Fruit fly (Drosophila melanogaster) whole organism: ENCODE data around the gene CG13631.

Source experiments
- CG8478 ChIP-seq: fragments of >200 bp; optimal IDR thresholded peaks from 2 replicates; lab custom pipeline; 2018; ENCODE audit warnings: inconsistent platforms
- Dll ChIP-seq: fragments of >200 bp; optimal IDR thresholded peaks from 2 replicates; lab custom pipeline; 2017
- EcR ChIP-seq, 2 experiments: fragments of >200 bp; optimal IDR thresholded peaks; 2 replicates each; lab custom pipeline; 2017; ENCODE audit warnings: missing biosample characterization in 2 of 2, missing genetic modification characterization in 2 of 2, missing genetic modification reagents in 2 of 2
- pan ChIP-seq: fragments of >200 bp; optimal IDR thresholded peaks from 2 replicates; lab custom pipeline; 2017
- psq ChIP-seq: fragments of >200 bp; optimal IDR thresholded peaks from 2 replicates; lab custom pipeline; 2017
- usp ChIP-seq: fragments of >200 bp; optimal IDR thresholded peaks from 2 replicates; lab custom pipeline; 2017; ENCODE audit warnings: missing biosample characterization, missing genetic modification characterization, mixed read lengths

CG13631 gene

dm6 chr3R:24768538-24769401, at the start of gene CG13631:
Gene CG13631 (plus strand): TSS chr3R:24769351.
- no peak for TF ChIP-seq usp (GFP tag; lab: Kevin White, UChicago)
- TF ChIP-seq Dll (lab: Kevin White, UChicago) = peak; percentile 35
- TF ChIP-seq CG8478 = no peak

- no peak for TF ChIP-seq CG8478
- TF ChIP-seq pan (lab: Kevin White, UChicago) = no peak
- TF ChIP-seq Dll (lab: Kevin White, UChicago) = no peak
- no peak for TF ChIP-seq psq (lab: Kevin White, UChicago)
- TF ChIP-seq EcR (GFP tag; optimal IDR thresholded peaks at IDR 0.05; lab: Kevin White, UChicago) = no peak
- TF ChIP-seq usp (GFP tag; lab: Kevin White, UChicago) = no peak
These were observed 48.4 kb upstream of the CG13631 start for dm6 chr3R:24720459-24721370.

DNA sequence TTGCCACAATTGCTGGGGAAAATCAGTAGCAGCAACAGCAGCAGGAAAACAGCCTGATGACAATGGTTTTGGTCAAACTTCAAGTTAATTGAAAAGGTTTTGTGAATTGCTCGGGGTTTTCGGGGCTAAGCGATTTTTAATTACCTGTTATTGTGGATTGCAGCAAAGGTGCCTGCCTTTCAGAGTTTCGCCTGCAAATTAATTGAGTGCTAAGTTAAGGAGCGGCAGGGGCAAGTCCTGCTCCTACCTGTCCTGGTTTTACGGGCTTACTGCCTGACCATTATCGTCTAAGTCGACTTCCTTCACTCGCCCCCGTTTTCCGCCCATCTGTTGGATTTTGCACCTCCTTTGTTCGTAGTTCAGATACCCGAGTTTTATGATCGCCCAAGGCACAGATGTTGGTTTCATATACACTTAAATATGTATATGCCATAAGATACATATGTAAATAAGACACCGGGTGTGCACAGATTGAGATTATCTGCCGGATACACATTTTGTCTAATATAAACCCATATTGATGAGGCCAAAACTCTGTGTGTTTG, 42.7 kb upstream of the CG13631 start:
- TF ChIP-seq Dll (lab: Kevin White, UChicago) (no peak), psq (lab: Kevin White, UChicago) (no peak), usp (GFP tag; lab: Kevin White, UChicago) (no peak), EcR (GFP tag; optimal IDR thresholded peaks at IDR 0.05; lab: Kevin White, UChicago) (no peak), CG8478 (no peak), pan (lab: Kevin White, UChicago) (no peak)

DNA sequence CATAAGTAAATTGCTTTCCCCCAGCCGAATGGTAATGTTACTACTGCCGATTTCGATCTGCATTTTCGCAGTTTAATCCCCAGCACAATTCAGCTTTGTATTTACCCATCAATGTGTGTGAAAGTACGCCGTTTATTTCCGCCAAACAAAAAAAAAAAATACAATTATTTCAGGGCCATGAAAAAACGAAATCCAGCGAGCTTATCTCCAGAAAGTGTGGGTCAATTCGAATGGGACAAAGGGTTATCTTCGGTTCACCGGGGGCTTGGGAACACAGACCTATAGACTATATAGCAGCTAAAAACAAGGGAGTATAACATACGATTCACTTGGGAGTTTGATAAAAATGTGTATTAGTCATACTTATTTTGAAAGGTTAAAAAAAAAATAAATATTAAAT, 42.1 kb upstream of the CG13631 start:
- TF ChIP-seq CG8478 (no peak), Dll (lab: Kevin White, UChicago) (no peak), psq (lab: Kevin White, UChicago) (no peak), usp (GFP tag; lab: Kevin White, UChicago) (no peak), EcR (GFP tag; optimal IDR thresholded peaks at IDR 0.05; lab: Kevin White, UChicago) (no peak)

DNA sequence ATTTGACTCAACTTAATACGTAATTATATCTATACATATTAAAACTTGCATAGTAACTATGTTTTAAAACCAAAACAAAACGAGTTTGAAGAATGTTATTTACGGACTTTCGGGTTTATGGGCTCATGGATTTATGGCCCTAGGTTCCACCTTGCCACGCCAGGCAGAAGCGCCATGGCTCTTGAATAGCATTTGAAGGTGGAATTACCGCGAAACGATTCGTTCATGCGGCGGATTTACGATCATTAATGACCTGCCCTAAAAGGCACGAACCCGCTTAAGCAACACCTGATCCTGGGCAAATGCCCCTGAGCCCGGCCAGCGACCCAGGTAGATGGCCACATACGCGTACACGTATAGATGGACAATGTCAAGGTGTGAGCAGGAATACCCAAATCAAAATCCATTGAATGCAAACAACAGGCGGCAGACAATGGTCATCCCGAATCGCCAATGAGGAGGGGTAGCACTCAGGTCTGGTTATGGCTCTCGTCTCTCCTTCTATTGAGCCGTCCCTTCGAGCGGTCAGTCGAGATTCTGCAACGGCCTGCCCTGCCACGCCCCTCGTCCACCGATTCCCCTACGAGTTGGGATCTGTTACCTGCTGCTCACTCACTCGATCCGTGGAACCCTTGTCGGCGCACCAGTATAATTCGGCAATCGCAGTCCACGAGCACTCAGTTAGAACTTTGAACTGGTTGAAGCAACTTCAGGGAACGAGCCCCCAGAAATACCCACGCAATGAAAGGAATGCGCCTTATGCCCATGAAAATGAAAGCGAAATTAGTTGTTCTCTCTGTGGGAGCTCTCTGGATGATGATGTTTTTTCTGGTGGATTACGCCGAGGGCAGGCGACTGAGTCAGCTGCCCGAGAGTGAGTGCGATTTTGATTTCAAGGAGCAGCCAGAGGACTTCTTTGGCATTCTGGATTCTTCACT, 19.8 kb upstream of the CG13631 start, which contains the start of gene tld:
Gene tld, plus strand, starts transcription at position 677 of the 938 bp plus-strand sequence.
- TF ChIP-seq CG8478 (no peak), Dll (lab: Kevin White, UChicago) (no peak)

DNA sequence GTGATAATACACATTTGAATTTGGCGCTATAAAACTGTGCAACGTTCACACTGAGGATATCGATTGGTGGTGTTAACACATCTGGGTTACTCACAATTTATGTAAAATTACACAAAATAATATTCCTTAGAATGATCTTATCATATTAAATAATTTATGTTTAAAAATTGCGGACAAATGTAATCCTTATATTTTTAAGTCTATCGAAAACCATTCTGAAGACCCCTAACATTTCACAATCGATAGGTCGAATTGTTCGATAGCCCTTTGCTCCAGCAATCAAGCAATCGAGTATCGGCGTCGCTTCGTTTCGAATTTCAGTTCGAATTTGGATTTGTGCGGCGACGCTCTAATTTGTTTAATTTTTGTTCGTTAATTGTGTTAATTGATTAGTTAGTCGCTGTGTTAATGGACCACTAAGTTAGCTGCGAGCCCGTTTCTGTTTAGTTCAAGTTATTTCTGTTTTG, 15.6 kb upstream of the CG13631 start, which contains the start of gene asp:
Gene asp, plus strand, starts transcription at position 289 of the 467 bp plus-strand sequence.
- no peak for TF ChIP-seq CG8478
- no peak for TF ChIP-seq EcR (GFP tag; optimal IDR thresholded peaks at IDR 0.05; lab: Kevin White, UChicago)
- no peak for TF ChIP-seq pan (lab: Kevin White, UChicago)
- no peak for TF ChIP-seq psq (lab: Kevin White, UChicago)
- TF ChIP-seq Dll (lab: Kevin White, UChicago) = no peak
- TF ChIP-seq usp (GFP tag; lab: Kevin White, UChicago) = no peak

DNA sequence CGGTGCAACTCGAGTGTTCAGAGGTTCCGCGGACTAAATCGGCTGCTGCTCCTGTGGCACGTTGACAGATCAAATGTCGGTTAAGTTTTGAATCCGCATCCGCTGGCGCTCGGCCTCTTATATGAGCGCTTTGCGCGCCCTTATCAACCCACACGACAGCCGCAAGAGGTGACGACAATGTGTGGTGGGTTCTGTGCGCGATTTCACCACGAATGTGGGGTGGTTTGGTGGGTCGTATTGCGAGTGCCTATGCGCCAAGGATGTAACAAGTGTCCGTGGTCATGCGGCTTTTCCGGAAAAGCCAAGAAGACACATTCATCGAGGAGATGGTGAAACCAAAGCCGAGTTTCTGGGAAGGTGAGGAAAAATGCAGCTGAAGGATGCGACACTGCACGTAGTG, 4.2 kb upstream of the CG13631 start, which contains the start of gene AstA:
Gene AstA, minus strand, starts transcription at position 101 of the 400 bp plus-strand sequence.
- no peak for TF ChIP-seq usp (GFP tag; lab: Kevin White, UChicago)
- no peak for TF ChIP-seq Dll (lab: Kevin White, UChicago)
- TF ChIP-seq psq (lab: Kevin White, UChicago) = no peak
- TF ChIP-seq CG8478 = no peak
- no peak for TF ChIP-seq EcR (GFP tag; optimal IDR thresholded peaks at IDR 0.05; lab: Kevin White, UChicago)
- TF ChIP-seq pan (lab: Kevin White, UChicago) = no peak

dm6 chr3R:24766684-24767083, 2.5 kb upstream of the CG13631 start:
- TF ChIP-seq usp (GFP tag; lab: Kevin White, UChicago) (no peak), psq (lab: Kevin White, UChicago) (no peak), pan (lab: Kevin White, UChicago) (no peak), EcR (GFP tag; optimal IDR thresholded peaks at IDR 0.05; lab: Kevin White, UChicago) (no peak), CG8478 (no peak), Dll (lab: Kevin White, UChicago) (no peak)

DNA sequence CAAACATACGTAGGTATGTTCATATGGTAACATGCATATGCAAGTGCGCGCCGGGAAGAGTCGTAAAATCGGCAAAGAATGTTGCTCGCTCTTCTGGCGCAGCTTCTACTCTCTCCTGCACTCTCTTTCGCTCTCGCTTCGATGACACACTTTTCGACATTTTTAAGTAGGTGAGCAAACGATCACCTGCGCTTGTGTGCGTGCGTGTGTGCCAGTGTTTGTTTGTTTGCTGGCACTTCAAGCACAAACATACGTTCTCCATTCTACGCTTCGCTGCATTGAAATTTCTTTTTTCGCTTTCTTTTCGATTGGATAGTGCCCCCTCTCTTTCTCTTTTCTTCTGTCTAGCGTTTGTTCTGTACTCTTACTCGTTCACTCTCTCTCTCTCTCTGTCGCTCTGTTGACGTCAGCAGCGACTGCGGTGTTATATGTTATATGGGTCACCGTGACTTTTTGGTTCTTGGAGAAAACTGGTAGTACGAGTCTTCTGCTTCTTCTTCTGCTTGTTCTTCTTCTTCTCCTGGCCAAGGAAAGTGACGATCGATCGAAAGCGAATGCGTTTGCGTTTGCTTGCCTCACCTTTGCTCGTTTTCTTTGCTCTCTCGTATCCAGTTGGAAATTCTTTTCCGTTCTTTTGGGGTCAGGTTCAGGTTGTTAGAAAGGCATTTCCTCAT, 1.3 kb upstream of the CG13631 start:
- no peak for TF ChIP-seq psq (lab: Kevin White, UChicago)
- no peak for TF ChIP-seq pan (lab: Kevin White, UChicago)
- peak; percentile 76 for TF ChIP-seq Dll (lab: Kevin White, UChicago)
- TF ChIP-seq EcR (GFP tag; optimal IDR thresholded peaks at IDR 0.05; lab: Kevin White, UChicago) = no peak

DNA sequence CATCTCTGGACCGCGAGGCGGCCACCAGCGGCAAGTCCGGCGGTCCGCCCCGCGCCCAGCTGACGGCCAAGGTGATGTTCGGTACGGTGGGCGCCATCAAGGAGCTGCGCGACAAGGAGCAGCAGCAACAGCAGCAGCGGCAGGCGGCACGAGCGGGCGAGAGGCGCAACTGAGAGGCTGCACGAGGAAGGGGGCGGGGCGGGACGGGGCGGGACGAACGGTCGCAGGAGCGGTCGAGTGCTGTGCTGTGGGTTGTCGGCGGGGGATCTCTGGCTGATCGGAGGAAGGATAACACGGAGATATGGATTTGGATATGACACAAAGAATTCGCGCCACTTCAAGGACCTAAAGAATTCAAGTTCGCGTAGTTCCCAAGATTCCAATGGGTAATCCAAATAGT, 450 bp downstream of the CG13631 start:
- TF ChIP-seq EcR (GFP tag; optimal IDR thresholded peaks at IDR 0.05; lab: Kevin White, UChicago) = no peak
- TF ChIP-seq CG8478 = no peak
- TF ChIP-seq pan (lab: Kevin White, UChicago) = no peak
- no peak for TF ChIP-seq Dll (lab: Kevin White, UChicago)
- TF ChIP-seq usp (GFP tag; lab: Kevin White, UChicago) = no peak
- TF ChIP-seq psq (lab: Kevin White, UChicago) = no peak
